Worm (Caenorhabditis elegans): ENCODE measurements around the gene T01B4.3.
A peak's percentile ranks its signal among the peaks of the same experiment; 100 is the strongest.

T01B4.3 gene

ce11 chrX:16317629-16318028 lies at the start of gene T01B4.3:
Gene T01B4.3, minus strand, starts transcription at chrX:16317729.
- TF ChIP-seq elt-2 (tag; optimal IDR thresholded peaks at IDR 0.05): no peak

- TF ChIP-seq lin-39 (tag; optimal IDR thresholded peaks at IDR 0.05): no peak
- no peak for TF ChIP-seq mdl-1 (tag; optimal IDR thresholded peaks at IDR 0.05)
- no peak for TF ChIP-seq egl-13 (tag; optimal IDR thresholded peaks at IDR 0.05)
- TF ChIP-seq nhr-71 (tag; optimal IDR thresholded peaks at IDR 0.05): no peak
- no peak for TF ChIP-seq nhr-77 (tag; optimal IDR thresholded peaks at IDR 0.05)
- no peak for TF ChIP-seq alr-1 (tag; optimal IDR thresholded peaks at IDR 0.05; ENCODE audit: borderline replicate concordance)
- TF ChIP-seq irx-1 (tag; optimal IDR thresholded peaks at IDR 0.05): no peak
- TF ChIP-seq snu-23 (GFP tag; optimal IDR thresholded peaks at IDR 0.05): no peak
- no peak for TF ChIP-seq fkh-10 (GFP tag; optimal IDR thresholded peaks at IDR 0.05)
- TF ChIP-seq tlp-1 (tag; optimal IDR thresholded peaks at IDR 0.05): no peak
- TF ChIP-seq ets-5 (GFP tag; IDR thresholded peaks at IDR 0.05): no peak
- TF ChIP-seq lsy-2 (tag; optimal IDR thresholded peaks at IDR 0.05): no peak
- TF ChIP-seq ces-1 (GFP tag; optimal IDR thresholded peaks at IDR 0.05): no peak
- no peak for TF ChIP-seq xbp-1 (tag; optimal IDR thresholded peaks at IDR 0.05)
- TF ChIP-seq zag-1 (tag; optimal IDR thresholded peaks at IDR 0.05): no peak
- TF ChIP-seq ztf-11 (tag; optimal IDR thresholded peaks at IDR 0.05): no peak
- TF ChIP-seq nhr-90 (tag; optimal IDR thresholded peaks at IDR 0.05; ENCODE audit: poor library complexity): no peak
Measured at ce11 chrX:16366993-16367392, 49.5 kb upstream of the T01B4.3 start, which contains the start of gene ace-1. Gene ace-1, plus strand, starts transcription at chrX:16367293.

- TF ChIP-seq pqm-1 (tag; optimal IDR thresholded peaks at IDR 0.05) (no peak), jun-1 (tag; optimal IDR thresholded peaks at IDR 0.05) (no peak)
Measured at ce11 chrX:16366508-16366907, 49.0 kb upstream of the T01B4.3 start.

ce11 chrX:16363637-16364036 lies 46.1 kb upstream of the T01B4.3 start:
- TF ChIP-seq rnt-1 (tag; optimal IDR thresholded peaks at IDR 0.05) (peak; percentile 29), fkh-10 (GFP tag; optimal IDR thresholded peaks at IDR 0.05) (peak; percentile 38), Y116A8C.19 (tag; optimal IDR thresholded peaks at IDR 0.05; ENCODE audit: borderline replicate concordance) (no peak), ama-1 (optimal IDR thresholded peaks at IDR 0.05) (no peak), lin-14 (GFP tag; optimal IDR thresholded peaks at IDR 0.05) (peak; percentile 75), nhr-71 (tag; optimal IDR thresholded peaks at IDR 0.05) (peak; percentile 11), zag-1 (tag; optimal IDR thresholded peaks at IDR 0.05) (no peak)

- no peak for TF ChIP-seq nhr-77 (tag; optimal IDR thresholded peaks at IDR 0.05)
- TF ChIP-seq mdl-1 (tag; optimal IDR thresholded peaks at IDR 0.05): no peak
- TF ChIP-seq unc-130 (tag; optimal IDR thresholded peaks at IDR 0.05): peak; percentile 32
- no peak for TF ChIP-seq zip-4 (GFP tag; optimal IDR thresholded peaks at IDR 0.05)
- TF ChIP-seq lin-39 (tag; optimal IDR thresholded peaks at IDR 0.05): peak; percentile 48
- peak; percentile 35 for TF ChIP-seq snu-23 (GFP tag; optimal IDR thresholded peaks at IDR 0.05)
- TF ChIP-seq fkh-4 (tag; optimal IDR thresholded peaks at IDR 0.05; ENCODE audit: borderline replicate concordance): no peak
- peak; percentile 42 for TF ChIP-seq rnt-1 (tag; optimal IDR thresholded peaks at IDR 0.05)
- no peak for TF ChIP-seq tbx-2 (tag; optimal IDR thresholded peaks at IDR 0.05)
- no peak for TF ChIP-seq irx-1 (tag; optimal IDR thresholded peaks at IDR 0.05)
- TF ChIP-seq ceh-90 (tag; optimal IDR thresholded peaks at IDR 0.05): no peak
- peak; percentile 14 for TF ChIP-seq fkh-10 (GFP tag; optimal IDR thresholded peaks at IDR 0.05)
- no peak for TF ChIP-seq egl-27 (tag; optimal IDR thresholded peaks at IDR 0.05)
- TF ChIP-seq xbp-1 (tag; optimal IDR thresholded peaks at IDR 0.05): peak; percentile 18
- no peak for TF ChIP-seq unc-98 (GFP tag; IDR thresholded peaks at IDR 0.05)
- no peak for TF ChIP-seq unc-86 (tag; optimal IDR thresholded peaks at IDR 0.05)
- no peak for TF ChIP-seq lin-13 (GFP tag; optimal IDR thresholded peaks at IDR 0.05)
- no peak for TF ChIP-seq ceh-8 (GFP tag; optimal IDR thresholded peaks at IDR 0.05)
- peak; percentile 24 for TF ChIP-seq nhr-20 (tag; optimal IDR thresholded peaks at IDR 0.05)
- no peak for TF ChIP-seq nhr-11 (tag; optimal IDR thresholded peaks at IDR 0.05)
- TF ChIP-seq ztf-11 (tag; optimal IDR thresholded peaks at IDR 0.05): no peak
- TF ChIP-seq hlh-4 (tag; optimal IDR thresholded peaks at IDR 0.05): no peak
- TF ChIP-seq lsy-2 (tag; optimal IDR thresholded peaks at IDR 0.05): no peak
- TF ChIP-seq nhr-71 (tag; optimal IDR thresholded peaks at IDR 0.05): peak; percentile 73
- no peak for TF ChIP-seq nhr-85 (tag)
- no peak for TF ChIP-seq ces-1 (GFP tag; optimal IDR thresholded peaks at IDR 0.05)
- TF ChIP-seq hpl-2 (GFP tag; optimal IDR thresholded peaks at IDR 0.05): no peak
- TF ChIP-seq nhr-19 (GFP tag; conservative IDR thresholded peaks at IDR 0.05): peak; percentile 48
- no peak for TF ChIP-seq pqm-1 (tag; optimal IDR thresholded peaks at IDR 0.05)
- peak; percentile 65 for TF ChIP-seq lin-14 (GFP tag; optimal IDR thresholded peaks at IDR 0.05)
Measured at ce11 chrX:16361001-16361400, 43.5 kb upstream of the T01B4.3 start.

Measured in whole organism, L1 larva.